Worm (Caenorhabditis elegans): ENCODE results near the gene F39H12.1.

ce11 chrX:823736-824135, 10.8 kb upstream of the F39H12.1 start:
- no peak for TF ChIP-seq him-1 (tag; optimal IDR thresholded peaks at IDR 0.05)
- TF ChIP-seq dao-5 (tag; optimal IDR thresholded peaks at IDR 0.05), result no peak
- TF ChIP-seq W03F9.2 (tag; optimal IDR thresholded peaks at IDR 0.05), result no peak

Data from whole organism, L4/young adult.